Worm (Caenorhabditis elegans): Measurements from ENCODE around the gene Y24F12A.1.

Gene Y24F12A.1

ce11 chrIV:11643829-11644228 is 38.8 kb downstream of the Y24F12A.1 start, which contains the start of gene prx-2:
TSS of gene prx-2 (plus strand) at chrIV:11644129.
- TF ChIP-seq sptf-1 (tag; optimal IDR thresholded peaks at IDR 0.05) (no peak), pax-3 (tag; optimal IDR thresholded peaks at IDR 0.05) (no peak), nhr-71 (tag; optimal IDR thresholded peaks at IDR 0.05) (no peak), unc-130 (tag; optimal IDR thresholded peaks at IDR 0.05) (no peak), ceh-90 (tag; optimal IDR thresholded peaks at IDR 0.05) (no peak), lin-13 (GFP tag; optimal IDR thresholded peaks at IDR 0.05) (no peak), unc-62 (GFP tag; optimal IDR thresholded peaks at IDR 0.05) (no peak), nhr-90 (tag; optimal IDR thresholded peaks at IDR 0.05; ENCODE audit: poor library complexity) (no peak), snpc-4 (tag; optimal IDR thresholded peaks at IDR 0.05) (no peak), Y116A8C.19 (tag; optimal IDR thresholded peaks at IDR 0.05; ENCODE audit: borderline replicate concordance) (no peak), nhr-19 (GFP tag; conservative IDR thresholded peaks at IDR 0.05) (no peak), nhr-84 (tag; optimal IDR thresholded peaks at IDR 0.05) (no peak), isw-1 (GFP tag; IDR thresholded peaks at IDR 0.05) (no peak), xbp-1 (tag; optimal IDR thresholded peaks at IDR 0.05) (no peak), fkh-4 (tag; optimal IDR thresholded peaks at IDR 0.05; ENCODE audit: borderline replicate concordance) (no peak), blmp-1 (tag; optimal IDR thresholded peaks at IDR 0.05) (no peak), dsc-1 (tag; optimal IDR thresholded peaks at IDR 0.05) (no peak)

ce11 chrIV:11644705-11645104 is 39.7 kb downstream of the Y24F12A.1 start:
- TF ChIP-seq nhr-47 (tag; optimal IDR thresholded peaks at IDR 0.05), result no peak
- TF ChIP-seq rnt-1 (tag; optimal IDR thresholded peaks at IDR 0.05), result no peak
- TF ChIP-seq nhr-90 (tag; optimal IDR thresholded peaks at IDR 0.05; ENCODE audit: poor library complexity), result no peak
- no peak for TF ChIP-seq pax-3 (tag; optimal IDR thresholded peaks at IDR 0.05)
- TF ChIP-seq hlh-17 (GFP tag; optimal IDR thresholded peaks at IDR 0.05; ENCODE audit: borderline replicate concordance), result peak; percentile 29
- TF ChIP-seq C04F5.9 (tag; optimal IDR thresholded peaks at IDR 0.05), result no peak

ce11 chrIV:11645354-11645753 is 40.3 kb downstream of the Y24F12A.1 start:
- TF ChIP-seq ztf-4 (tag; optimal IDR thresholded peaks at IDR 0.05) (peak; percentile 10), nhr-20 (tag; optimal IDR thresholded peaks at IDR 0.05) (peak; percentile 23), unc-130 (tag; optimal IDR thresholded peaks at IDR 0.05) (peak; percentile 21), lin-14 (GFP tag; optimal IDR thresholded peaks at IDR 0.05) (peak; percentile 67), unc-30 (tag; optimal IDR thresholded peaks at IDR 0.05) (no peak), lsy-2 (tag; optimal IDR thresholded peaks at IDR 0.05) (peak in 1 of 2 experiments; percentile 25), snu-23 (GFP tag; optimal IDR thresholded peaks at IDR 0.05) (peak; percentile 27), nhr-71 (tag; optimal IDR thresholded peaks at IDR 0.05) (peak; percentile 34), elt-2 (tag; optimal IDR thresholded peaks at IDR 0.05) (peak; percentile 8), nhr-28 (tag; optimal IDR thresholded peaks at IDR 0.05) (no peak)

ce11 chrIV:11646908-11647307 is 41.9 kb downstream of the Y24F12A.1 start:
- TF ChIP-seq efl-3 (GFP tag; optimal IDR thresholded peaks at IDR 0.05) (no peak), lin-35 (GFP tag; optimal IDR thresholded peaks at IDR 0.05) (no peak), unc-130 (tag; optimal IDR thresholded peaks at IDR 0.05) (peak; percentile 1), lin-14 (GFP tag; optimal IDR thresholded peaks at IDR 0.05) (peak; percentile 40), rnt-1 (tag; optimal IDR thresholded peaks at IDR 0.05) (peak; percentile 52), nhr-20 (tag; optimal IDR thresholded peaks at IDR 0.05) (peak; percentile 1), nhr-47 (tag; optimal IDR thresholded peaks at IDR 0.05) (no peak), nhr-19 (GFP tag; conservative IDR thresholded peaks at IDR 0.05) (peak; percentile 34), nhr-11 (tag; optimal IDR thresholded peaks at IDR 0.05) (no peak), hlh-17 (GFP tag; optimal IDR thresholded peaks at IDR 0.05; ENCODE audit: borderline replicate concordance) (no peak), C04F5.9 (tag; optimal IDR thresholded peaks at IDR 0.05) (no peak), snu-23 (GFP tag; optimal IDR thresholded peaks at IDR 0.05) (peak; percentile 21), skn-1 (tag; optimal IDR thresholded peaks at IDR 0.05) (no peak), ces-1 (GFP tag; optimal IDR thresholded peaks at IDR 0.05) (no peak), hpl-2 (GFP tag; optimal IDR thresholded peaks at IDR 0.05) (no peak), lsy-2 (tag; optimal IDR thresholded peaks at IDR 0.05) (peak in 1 of 2 experiments; percentile 35), nhr-71 (tag; optimal IDR thresholded peaks at IDR 0.05) (peak; percentile 64)
